Worm (Caenorhabditis elegans) whole organism, early embryonic: ENCODE measurements around the gene cng-1.

Experiments
- B0310.2 ChIP-seq: sonication (generic microtip); optimal IDR thresholded peaks from 2 replicates; lab custom pipeline; 2016; ENCODE audit warnings: mild to moderate bottlenecking, missing genetic modification characterization, missing compliant biosample characterization
- aly-1 ChIP-seq: sonication (generic microtip); optimal IDR thresholded peaks from 2 replicates; lab custom pipeline; 2016; ENCODE audit warnings: missing genetic modification characterization, missing compliant biosample characterization
- ama-1 ChIP-seq: fragments of 150-350 bp; optimal IDR thresholded peaks from 2 replicates; lab custom pipeline; 2014
- ceh-36 ChIP-seq: sonication (generic microtip); optimal IDR thresholded peaks from 2 replicates; lab custom pipeline; 2016; ENCODE audit warnings: missing genetic modification characterization, inconsistent platforms, missing compliant biosample characterization
- ets-7 ChIP-seq: sonication (generic microtip); optimal IDR thresholded peaks from 2 replicates; lab custom pipeline; 2016; ENCODE audit warnings: missing genotype, missing genetic modification characterization, missing compliant biosample characterization
- flt-1 ChIP-seq: fragments of 200-800 bp; sonication (Bioruptor generic); IDR thresholded peaks from 2 replicates; pipeline ENCODE4 v1.3.6; 2022; ENCODE audit warnings: missing genetic modification characterization, missing compliant biosample characterization
- hnd-1 ChIP-seq: sonication (generic microtip); optimal IDR thresholded peaks from 2 replicates; lab custom pipeline; 2016; ENCODE audit warnings: missing genetic modification characterization, missing compliant biosample characterization
- pes-1 ChIP-seq: fragments of 200-800 bp; sonication (Bioruptor generic); IDR thresholded peaks from 2 replicates; pipeline ENCODE4 v1.3.6; 2022; ENCODE audit warnings: missing genetic modification reagents, missing genetic modification characterization, missing compliant biosample characterization

DNA sequence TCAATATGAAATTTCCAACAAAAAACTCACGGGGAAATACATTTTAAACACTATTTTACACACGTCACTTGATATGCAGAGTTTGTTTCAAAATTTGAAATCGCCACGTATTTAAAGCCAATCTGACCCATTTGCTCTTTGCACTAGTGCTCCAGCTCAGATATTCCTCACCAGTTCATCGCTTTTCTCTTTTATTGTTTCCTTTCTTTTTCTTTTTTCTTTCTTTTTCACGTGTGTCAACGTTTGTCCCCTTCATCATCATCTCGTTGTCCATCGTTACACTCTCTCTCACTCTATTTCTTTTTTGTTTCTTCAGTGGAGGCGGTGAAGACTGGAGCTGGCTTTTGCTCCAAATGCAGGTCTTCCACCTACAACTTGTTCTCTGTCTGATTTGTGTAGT lies 46.7 kb downstream of the cng-1 start, which contains the start of gene F02D8.4:
- TF ChIP-seq aly-1 (tag; lab: Kevin White, UChicago), result no peak
- TF ChIP-seq ets-7 (tag; lab: Kevin White, UChicago), result no peak
- TF ChIP-seq ama-1 (lab: Kevin White, UChicago), result no peak
- TF ChIP-seq flt-1, result no peak
- TF ChIP-seq ceh-36 (tag; lab: Kevin White, UChicago), result no peak
- TF ChIP-seq pes-1 (GFP tag; lab: Robert Waterston, UW), result no peak
- no peak for TF ChIP-seq B0310.2 (tag; lab: Kevin White, UChicago)
- TF ChIP-seq hnd-1 (tag; lab: Kevin White, UChicago), result no peak
